Worm (Caenorhabditis elegans) whole organism, early embryonic: ENCODE data around the gene B0416.3.

Experiments used
- B0310.2 ChIP-seq: sonication (generic microtip); optimal IDR thresholded peaks from 2 replicates; lab custom pipeline; 2016; ENCODE audit warnings: mild to moderate bottlenecking, missing genetic modification characterization, missing compliant biosample characterization
- F13C5.2 ChIP-seq: sonication (generic microtip); optimal IDR thresholded peaks from 2 replicates; lab custom pipeline; 2017; ENCODE audit warnings: mild to moderate bottlenecking, missing genetic modification characterization, inconsistent platforms, missing compliant biosample characterization
- aly-1 ChIP-seq: sonication (generic microtip); optimal IDR thresholded peaks from 2 replicates; lab custom pipeline; 2016; ENCODE audit warnings: missing genetic modification characterization, missing compliant biosample characterization
- ama-1 ChIP-seq: fragments of 150-350 bp; optimal IDR thresholded peaks from 2 replicates; lab custom pipeline; 2014
- ceh-13 ChIP-seq: fragments of 200-800 bp; sonication (Bioruptor generic); optimal IDR thresholded peaks from 2 replicates; lab custom pipeline; 2018; ENCODE audit warnings: mild to moderate bottlenecking, missing genetic modification characterization, missing compliant biosample characterization
- ceh-36 ChIP-seq: sonication (generic microtip); optimal IDR thresholded peaks from 2 replicates; lab custom pipeline; 2016; ENCODE audit warnings: missing genetic modification characterization, inconsistent platforms, missing compliant biosample characterization
- ets-7 ChIP-seq: sonication (generic microtip); optimal IDR thresholded peaks from 2 replicates; lab custom pipeline; 2016; ENCODE audit warnings: missing genotype, missing genetic modification characterization, missing compliant biosample characterization
- flt-1 ChIP-seq: fragments of 200-800 bp; sonication (Bioruptor generic); IDR thresholded peaks from 2 replicates; pipeline ENCODE4 v1.3.6; 2022; ENCODE audit warnings: missing genetic modification characterization, missing compliant biosample characterization
- hmbx-1 ChIP-seq: sonication (generic microtip); optimal IDR thresholded peaks from 2 replicates; lab custom pipeline; 2016; ENCODE audit warnings: mild to moderate bottlenecking, missing genetic modification characterization, missing compliant biosample characterization
- hmg-4 ChIP-seq: fragments of 200-800 bp; sonication (Bioruptor generic); optimal IDR thresholded peaks from 2 replicates; lab custom pipeline; 2018; ENCODE audit warnings: mild to moderate bottlenecking, missing genetic modification characterization, missing compliant biosample characterization
- hnd-1 ChIP-seq: sonication (generic microtip); optimal IDR thresholded peaks from 2 replicates; lab custom pipeline; 2016; ENCODE audit warnings: missing genetic modification characterization, missing compliant biosample characterization
- pes-1 ChIP-seq: fragments of 200-800 bp; sonication (Bioruptor generic); IDR thresholded peaks from 2 replicates; pipeline ENCODE4 v1.3.6; 2022; ENCODE audit warnings: missing genetic modification reagents, missing genetic modification characterization, missing compliant biosample characterization
- scrt-1 ChIP-seq: fragments of 200-800 bp; sonication (Bioruptor generic); IDR thresholded peaks from 2 replicates; pipeline ENCODE4 v1.3.6; 2022; ENCODE audit warnings: missing genetic modification characterization, missing compliant biosample characterization
- sea-1 ChIP-seq: fragments of 200-800 bp; sonication (Bioruptor generic); conservative IDR thresholded peaks from 2 replicates; pipeline ENCODE4 v1.3.6; 2022; ENCODE audit warnings: missing genetic modification characterization, missing compliant biosample characterization
- tbx-11 ChIP-seq: fragments of 200-800 bp; sonication (Bioruptor generic); IDR thresholded peaks from 2 replicates; pipeline ENCODE4 v1.3.6; 2022; ENCODE audit warnings: missing genetic modification characterization, missing compliant biosample characterization
- tbx-37 ChIP-seq: fragments of 200-800 bp; sonication (Bioruptor generic); conservative IDR thresholded peaks from 2 replicates; pipeline ENCODE4 v1.3.6; 2022; ENCODE audit warnings: missing genetic modification reagents, missing genetic modification characterization, missing compliant biosample characterization
- tra-4 ChIP-seq: sonication (generic microtip); optimal IDR thresholded peaks from 2 replicates; lab custom pipeline; 2017; ENCODE audit warnings: missing genetic modification characterization, missing compliant biosample characterization

The B0416.3 gene

ce11 chrX:9298846-9299245, 7.4 kb downstream of the B0416.3 start, which contains the start of gene B0416.2:
Gene B0416.2, plus strand, starts transcription at chrX:9299146.
- TF ChIP-seq F13C5.2 (tag; lab: Kevin White, UChicago) (no peak), hmbx-1 (no peak), tbx-37 (GFP tag; lab: Robert Waterston, UW) (no peak), ceh-36 (no peak)

- no peak for TF ChIP-seq ceh-13 (GFP tag; lab: Kevin White, UChicago)
- TF ChIP-seq hmg-4 (GFP tag; lab: Kevin White, UChicago) = peak; percentile 5
Observed at ce11 chrX:9300379-9300778, 8.9 kb downstream of the B0416.3 start.

ce11 chrX:9302763-9303162, 11.3 kb downstream of the B0416.3 start:
- TF ChIP-seq aly-1 (tag; lab: Kevin White, UChicago) (no peak), ama-1 (no peak), B0310.2 (no peak), ceh-36 (no peak), sea-1 (GFP tag; lab: Robert Waterston, UW) (no peak), ceh-13 (GFP tag; lab: Kevin White, UChicago) (no peak), ets-7 (tag; lab: Kevin White, UChicago) (no peak), hnd-1 (tag; lab: Kevin White, UChicago) (no peak), tbx-37 (GFP tag; lab: Robert Waterston, UW) (no peak), scrt-1 (GFP tag; lab: Robert Waterston, UW) (no peak), tbx-11 (GFP tag; lab: Robert Waterston, UW) (no peak), F13C5.2 (tag; lab: Kevin White, UChicago) (no peak), pes-1 (GFP tag; lab: Robert Waterston, UW) (no peak), hmbx-1 (no peak), hmg-4 (GFP tag; lab: Kevin White, UChicago) (no peak), flt-1 (GFP tag; lab: Robert Waterston, UW) (no peak), tra-4 (tag; lab: Kevin White, UChicago) (no peak)

- TF ChIP-seq aly-1 (tag; lab: Kevin White, UChicago) (no peak), ama-1 (no peak), hnd-1 (tag; lab: Kevin White, UChicago) (no peak), pes-1 (GFP tag; lab: Robert Waterston, UW) (no peak)
Observed at ce11 chrX:9303422-9303821, 12.0 kb downstream of the B0416.3 start, which contains the start of gene tmc-2. Gene tmc-2, plus strand, starts transcription at chrX:9303722.

DNA sequence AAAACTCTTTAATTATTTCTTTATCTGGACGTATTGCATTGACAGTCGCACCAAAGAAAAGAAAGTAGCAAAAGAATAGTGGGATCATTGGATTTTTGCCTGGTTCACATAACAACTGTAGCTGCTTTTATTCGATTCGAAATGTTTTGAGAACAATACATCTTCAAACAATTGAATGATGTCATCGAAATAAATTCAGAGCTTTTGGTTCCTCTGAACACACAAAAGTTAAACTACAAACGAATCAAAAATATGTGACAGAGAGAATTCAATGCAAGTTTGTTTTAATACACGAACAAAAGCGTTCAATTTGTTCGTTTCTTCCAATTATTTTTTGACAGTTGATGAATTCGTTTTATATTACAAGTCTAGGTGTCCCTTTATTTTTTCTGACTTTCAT, 19.8 kb downstream of the B0416.3 start, which contains the start of gene H29C22.1:
H29C22.1 (minus strand) TSS at position 101 of the 400 bp plus-strand sequence.
- TF ChIP-seq tbx-11 (GFP tag; lab: Robert Waterston, UW) (no peak), ama-1 (no peak), hmg-4 (GFP tag; lab: Kevin White, UChicago) (no peak), tbx-37 (GFP tag; lab: Robert Waterston, UW) (no peak), scrt-1 (GFP tag; lab: Robert Waterston, UW) (no peak), F13C5.2 (tag; lab: Kevin White, UChicago) (no peak), tra-4 (tag; lab: Kevin White, UChicago) (no peak), hnd-1 (tag; lab: Kevin White, UChicago) (no peak), sea-1 (GFP tag; lab: Robert Waterston, UW) (no peak), aly-1 (tag; lab: Kevin White, UChicago) (no peak), pes-1 (GFP tag; lab: Robert Waterston, UW) (no peak), ets-7 (tag; lab: Kevin White, UChicago) (no peak)

ce11 chrX:9314397-9314796, 23.0 kb downstream of the B0416.3 start, which contains the start of gene ttr-38:
Gene ttr-38, minus strand, starts transcription at chrX:9314497.
- TF ChIP-seq scrt-1 (GFP tag; lab: Robert Waterston, UW) (no peak), tbx-11 (GFP tag; lab: Robert Waterston, UW) (no peak), flt-1 (GFP tag; lab: Robert Waterston, UW) (no peak), ceh-13 (GFP tag; lab: Kevin White, UChicago) (no peak), F13C5.2 (tag; lab: Kevin White, UChicago) (no peak), aly-1 (tag; lab: Kevin White, UChicago) (no peak), ets-7 (tag; lab: Kevin White, UChicago) (no peak), tra-4 (tag; lab: Kevin White, UChicago) (no peak), hmg-4 (GFP tag; lab: Kevin White, UChicago) (no peak), hmbx-1 (no peak), hnd-1 (tag; lab: Kevin White, UChicago) (no peak), ama-1 (no peak)

ce11 chrX:9319080-9319479, 27.6 kb downstream of the B0416.3 start, which contains the start of gene npr-7:
Gene npr-7, minus strand, starts transcription at chrX:9319180.
- TF ChIP-seq B0310.2 = no peak
- TF ChIP-seq hmg-4 (GFP tag; lab: Kevin White, UChicago) = no peak
- no peak for TF ChIP-seq hnd-1 (tag; lab: Kevin White, UChicago)
- TF ChIP-seq hmbx-1 = no peak
- TF ChIP-seq ceh-36 = no peak
- no peak for TF ChIP-seq scrt-1 (GFP tag; lab: Robert Waterston, UW)
- TF ChIP-seq ceh-13 (GFP tag; lab: Kevin White, UChicago) = no peak
- TF ChIP-seq F13C5.2 (tag; lab: Kevin White, UChicago) = no peak
- TF ChIP-seq tbx-37 (GFP tag; lab: Robert Waterston, UW) = no peak
- no peak for TF ChIP-seq aly-1 (tag; lab: Kevin White, UChicago)
- no peak for TF ChIP-seq pes-1 (GFP tag; lab: Robert Waterston, UW)

DNA sequence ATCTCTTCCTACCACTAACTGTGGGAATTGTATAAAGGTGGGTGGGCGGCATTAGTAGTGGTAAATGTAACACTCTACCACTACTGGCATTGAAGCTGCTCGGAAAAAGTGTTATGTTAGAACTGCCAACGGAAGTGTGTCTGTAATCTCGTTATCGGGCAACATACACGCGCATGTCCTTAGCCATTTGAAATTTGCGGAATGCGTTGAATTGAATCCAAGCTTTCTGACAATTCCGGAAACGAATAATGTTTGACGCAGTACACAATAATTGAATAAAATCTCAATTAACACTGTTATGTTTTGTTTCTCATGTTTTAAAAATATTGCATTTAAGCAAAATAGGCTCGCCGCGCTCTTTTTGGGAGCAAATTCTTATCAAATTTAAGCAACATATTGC, 33.5 kb downstream of the B0416.3 start:
- no peak for TF ChIP-seq scrt-1 (GFP tag; lab: Robert Waterston, UW)
- TF ChIP-seq aly-1 (tag; lab: Kevin White, UChicago) = no peak
- no peak for TF ChIP-seq hmg-4 (GFP tag; lab: Kevin White, UChicago)
- no peak for TF ChIP-seq tbx-11 (GFP tag; lab: Robert Waterston, UW)
- no peak for TF ChIP-seq ceh-13 (GFP tag; lab: Kevin White, UChicago)
- TF ChIP-seq hmbx-1 = no peak
- TF ChIP-seq pes-1 (GFP tag; lab: Robert Waterston, UW) = no peak
- no peak for TF ChIP-seq ceh-36
- TF ChIP-seq tbx-37 (GFP tag; lab: Robert Waterston, UW) = no peak
- TF ChIP-seq sea-1 (GFP tag; lab: Robert Waterston, UW) = no peak
- no peak for TF ChIP-seq B0310.2
- TF ChIP-seq flt-1 (GFP tag; lab: Robert Waterston, UW) = no peak
